Worm (Caenorhabditis elegans): ENCODE results near the gene srw-60.

The srw-60 gene

ce11 chrII:2920817-2921458 lies 37.5 kb upstream of the srw-60 start:
- TF ChIP-seq nhr-85 (tag): peak; percentile 46
- no peak; the same call in none of the 2 replicates for TF ChIP-seq nhr-19 (GFP tag; conservative IDR thresholded peaks at IDR 0.05)
- TF ChIP-seq ceh-82 (tag; optimal IDR thresholded peaks at IDR 0.05): peak in 2 of 3 experiments; percentile 35 to 55
- no peak for TF ChIP-seq sox-4 (tag; optimal IDR thresholded peaks at IDR 0.05)
- TF ChIP-seq xbp-1 (tag; optimal IDR thresholded peaks at IDR 0.05): peak; percentile 51
- peak; percentile 49 for TF ChIP-seq jun-1 (tag; optimal IDR thresholded peaks at IDR 0.05)
- TF ChIP-seq alr-1 (tag; optimal IDR thresholded peaks at IDR 0.05; ENCODE audit: borderline replicate concordance): no peak
- peak; percentile 39 to 86 for TF ChIP-seq mdl-1 (tag; optimal IDR thresholded peaks at IDR 0.05)
- TF ChIP-seq tbx-2 (tag; optimal IDR thresholded peaks at IDR 0.05): peak; percentile 53
- TF ChIP-seq zip-4 (GFP tag; optimal IDR thresholded peaks at IDR 0.05): no peak
- TF ChIP-seq dpl-1 (GFP tag; optimal IDR thresholded peaks at IDR 0.05): peak; percentile 22 to 52 (median 44)
- TF ChIP-seq unc-86 (tag; optimal IDR thresholded peaks at IDR 0.05): peak; percentile 34
- no peak for TF ChIP-seq aly-2 (tag; optimal IDR thresholded peaks at IDR 0.05)
- TF ChIP-seq nhr-11 (tag; optimal IDR thresholded peaks at IDR 0.05): peak; percentile 24
- TF ChIP-seq C04F5.9 (tag; optimal IDR thresholded peaks at IDR 0.05): peak; percentile 13
- peak; percentile 74 for TF ChIP-seq snu-23 (GFP tag; optimal IDR thresholded peaks at IDR 0.05)
- TF ChIP-seq unc-98 (GFP tag; IDR thresholded peaks at IDR 0.05): 0 out of 2 replicates have a peak, but pooled peaks have one; percentile 34
- TF ChIP-seq nhr-90 (tag; optimal IDR thresholded peaks at IDR 0.05; ENCODE audit: poor library complexity): peak; percentile 21
- TF ChIP-seq blmp-1 (tag; optimal IDR thresholded peaks at IDR 0.05): no peak
- peak; percentile 4 for TF ChIP-seq lin-13 (GFP tag; optimal IDR thresholded peaks at IDR 0.05)
- TF ChIP-seq isw-1 (GFP tag; IDR thresholded peaks at IDR 0.05): peak; percentile 32
- TF ChIP-seq nhr-20 (tag; optimal IDR thresholded peaks at IDR 0.05): no peak
- TF ChIP-seq fkh-8 (tag; optimal IDR thresholded peaks at IDR 0.05): peak; percentile 79
- peak; percentile 74 to 86 for TF ChIP-seq efl-1 (optimal IDR thresholded peaks at IDR 0.05)
- TF ChIP-seq efl-1 (GFP tag; optimal IDR thresholded peaks at IDR 0.05 in 1 of 2): peak; percentile 62 to 92
- TF ChIP-seq lin-35 (GFP tag; optimal IDR thresholded peaks at IDR 0.05): peak; percentile 60 to 68
- TF ChIP-seq efl-3 (GFP tag; optimal IDR thresholded peaks at IDR 0.05): no peak
- peak; percentile 54 for TF ChIP-seq pax-3 (tag; optimal IDR thresholded peaks at IDR 0.05)
- no peak for TF ChIP-seq aha-1 (tag; optimal IDR thresholded peaks at IDR 0.05)
- peak; percentile 80 for TF ChIP-seq skn-1 (tag; optimal IDR thresholded peaks at IDR 0.05)
- peak; percentile 66 for TF ChIP-seq nhr-47 (tag; optimal IDR thresholded peaks at IDR 0.05)
- no peak for TF ChIP-seq ceh-90 (tag; optimal IDR thresholded peaks at IDR 0.05)
- no peak for TF ChIP-seq vab-15 (tag; optimal IDR thresholded peaks at IDR 0.05)
- TF ChIP-seq mep-1 (tag; optimal IDR thresholded peaks at IDR 0.05): peak; percentile 72
- no peak for TF ChIP-seq sptf-1 (tag; optimal IDR thresholded peaks at IDR 0.05)
- no peak for TF ChIP-seq nhr-12 (tag; optimal IDR thresholded peaks at IDR 0.05)
- peak; percentile 79 for TF ChIP-seq nhr-71 (tag; optimal IDR thresholded peaks at IDR 0.05)
- peak; percentile 36 for TF ChIP-seq snpc-4 (tag; optimal IDR thresholded peaks at IDR 0.05)
- peak; percentile 45 to 62 for TF ChIP-seq lsy-2 (tag; optimal IDR thresholded peaks at IDR 0.05)
- TF ChIP-seq unc-130 (tag; optimal IDR thresholded peaks at IDR 0.05): no peak
- peak; percentile 85 for TF ChIP-seq lin-14 (GFP tag; optimal IDR thresholded peaks at IDR 0.05)
- TF ChIP-seq mab-9 (GFP tag; IDR thresholded peaks at IDR 0.05): no peak
- TF ChIP-seq irx-1 (tag; optimal IDR thresholded peaks at IDR 0.05): peak; percentile 7
- peak; percentile 67 for TF ChIP-seq swsn-7 (tag; optimal IDR thresholded peaks at IDR 0.05)
